Worm (Caenorhabditis elegans) whole organism, L2 larva: Measurements from ENCODE around the gene Y62F5A.9.

Experiments
- C34F6.9 ChIP-seq: fragments of 150-350 bp; optimal IDR thresholded peaks from 2 replicates; lab custom pipeline; 2014; ENCODE audit warnings: missing biosample characterization, missing genetic modification characterization
- Y55F3AM.14 ChIP-seq: fragments of 200-800 bp; sonication (Bioruptor generic); optimal IDR thresholded peaks from 2 replicates; lab custom pipeline; 2018; ENCODE audit warnings: mild to moderate bottlenecking, missing genetic modification characterization, missing compliant biosample characterization
- ZK546.5 ChIP-seq: sonication (generic microtip); optimal IDR thresholded peaks from 2 replicates; lab custom pipeline; 2017; ENCODE audit warnings: missing biosample characterization, missing genetic modification characterization
- ama-1 ChIP-seq: fragments of 150-350 bp; optimal IDR thresholded peaks from 2 replicates; lab custom pipeline; 2018; ENCODE audit warnings: inconsistent platforms
- ceh-16 ChIP-seq: fragments of 150-350 bp; optimal IDR thresholded peaks from 2 replicates; lab custom pipeline; 2014; ENCODE audit warnings: missing biosample characterization, missing genetic modification characterization
- ceh-82 ChIP-seq: fragments of 150-350 bp; optimal IDR thresholded peaks from 2 replicates; lab custom pipeline; 2014; ENCODE audit warnings: missing biosample characterization, missing genetic modification characterization
- crh-2 ChIP-seq: sonication (generic microtip); optimal IDR thresholded peaks from 2 replicates; lab custom pipeline; 2017; ENCODE audit warnings: missing biosample characterization, missing genetic modification characterization
- dmd-4 ChIP-seq: sonication (generic microtip); optimal IDR thresholded peaks from 2 replicates; lab custom pipeline; 2017; ENCODE audit warnings: missing biosample characterization, missing genetic modification characterization
- egl-27 ChIP-seq: sonication (generic microtip); optimal IDR thresholded peaks from 3 replicates; lab custom pipeline; 2017; ENCODE audit warnings: missing biosample characterization, missing genetic modification reagents, missing genetic modification characterization
- elt-1 ChIP-seq: fragments of 150-350 bp; optimal IDR thresholded peaks from 2 replicates; lab custom pipeline; 2014; ENCODE audit warnings: missing biosample characterization, missing genetic modification characterization
- elt-3 ChIP-seq: sonication (generic microtip); optimal IDR thresholded peaks from 2 replicates; lab custom pipeline; 2017; ENCODE audit warnings: missing biosample characterization, missing genetic modification characterization
- fos-1 ChIP-seq: fragments of 150-350 bp; optimal IDR thresholded peaks from 2 replicates; lab custom pipeline; 2014; ENCODE audit warnings: missing biosample characterization, missing genetic modification characterization
- lin-11 ChIP-seq: fragments of 150-350 bp; sonication (generic microtip); optimal IDR thresholded peaks from 2 replicates; lab custom pipeline; 2014; ENCODE audit warnings: missing biosample characterization, missing genetic modification characterization, inconsistent platforms, mixed read lengths
- lin-13 ChIP-seq: fragments of 150-350 bp; optimal IDR thresholded peaks from 2 replicates; lab custom pipeline; 2014; ENCODE audit warnings: missing biosample characterization, missing genetic modification reagents, missing genetic modification characterization
- mab-5 ChIP-seq: fragments of 150-350 bp; optimal IDR thresholded peaks from 2 replicates; lab custom pipeline; 2014; ENCODE audit warnings: missing biosample characterization, missing genetic modification characterization
- mdl-1 ChIP-seq, 2 experiments: fragments of 150-350 bp in 1 of 2; sonication (generic microtip) in 1 of 2; optimal IDR thresholded peaks; 2 replicates each; lab custom pipeline; 2017; ENCODE audit warnings: missing biosample characterization in 2 of 2, missing genetic modification characterization in 2 of 2
- nhr-10 ChIP-seq: sonication (generic microtip); optimal IDR thresholded peaks from 2 replicates; lab custom pipeline; 2017; ENCODE audit warnings: missing biosample characterization, missing genetic modification characterization
- nhr-12 ChIP-seq: fragments of 150-350 bp; optimal IDR thresholded peaks from 2 replicates; lab custom pipeline; 2014; ENCODE audit warnings: missing biosample characterization, missing genetic modification characterization
- nhr-129 ChIP-seq: fragments of 150-350 bp; optimal IDR thresholded peaks from 2 replicates; lab custom pipeline; 2014; ENCODE audit warnings: missing biosample characterization, missing genetic modification characterization
- nhr-21 ChIP-seq: fragments of 150-350 bp; optimal IDR thresholded peaks from 2 replicates; lab custom pipeline; 2014; ENCODE audit warnings: missing biosample characterization, missing genetic modification characterization
- nhr-237 ChIP-seq: fragments of 150-350 bp; optimal IDR thresholded peaks from 2 replicates; lab custom pipeline; 2014; ENCODE audit warnings: missing biosample characterization, missing genetic modification characterization
- nhr-25 ChIP-seq: fragments of 150-350 bp; sonication (generic microtip); optimal IDR thresholded peaks from 3 replicates; lab custom pipeline; 2014; ENCODE audit warnings: missing biosample characterization, missing genetic modification characterization
- nhr-77 ChIP-seq: fragments of 150-350 bp; optimal IDR thresholded peaks from 2 replicates; lab custom pipeline; 2014; ENCODE audit warnings: missing biosample characterization, missing genetic modification characterization
- peb-1 ChIP-seq: fragments of 150-350 bp; optimal IDR thresholded peaks from 2 replicates; lab custom pipeline; 2014; ENCODE audit warnings: missing biosample characterization, missing genetic modification characterization
- sma-3 ChIP-seq: sonication (generic microtip); optimal IDR thresholded peaks from 2 replicates; lab custom pipeline; 2016; ENCODE audit warnings: missing genetic modification reagents, missing genetic modification characterization, missing compliant biosample characterization
- sma-9 ChIP-seq, 2 experiments: fragments of 150-350 bp in 1 of 2; sonication (generic microtip) in 1 of 2; optimal IDR thresholded peaks; 2 replicates each; lab custom pipeline; 2014 to 2016; ENCODE audit warnings: missing genetic modification characterization in 2 of 2, mild to moderate bottlenecking in 1 of 2, missing biosample characterization in 1 of 2, missing compliant biosample characterization in 1 of 2, missing genetic modification reagents in 1 of 2, moderate library complexity in 1 of 2
- snpc-4 ChIP-seq: fragments of 150-350 bp; optimal IDR thresholded peaks from 2 replicates; lab custom pipeline; 2014; ENCODE audit warnings: missing biosample characterization, missing genetic modification characterization
- unc-39 ChIP-seq: fragments of 150-350 bp; optimal IDR thresholded peaks from 2 replicates; lab custom pipeline; 2014; ENCODE audit warnings: missing biosample characterization, missing genetic modification characterization
- unc-55 ChIP-seq: fragments of 150-350 bp; sonication (generic microtip); optimal IDR thresholded peaks from 3 replicates; lab custom pipeline; 2014; ENCODE audit warnings: missing biosample characterization, missing genetic modification reagents, missing genetic modification characterization
- unc-62 ChIP-seq: fragments of 150-350 bp; optimal IDR thresholded peaks from 2 replicates; lab custom pipeline; 2014; ENCODE audit warnings: missing biosample characterization, missing genetic modification reagents, missing genetic modification characterization
- zag-1 ChIP-seq: fragments of 150-350 bp; optimal IDR thresholded peaks from 2 replicates; lab custom pipeline; 2014; ENCODE audit warnings: missing biosample characterization, missing genetic modification characterization
- ztf-1 ChIP-seq: fragments of 200-800 bp; sonication (Bioruptor generic); conservative IDR thresholded peaks from 2 replicates; pipeline ENCODE4 v1.3.6; 2022; ENCODE audit warnings: missing genetic modification characterization, missing compliant biosample characterization
- ztf-11 ChIP-seq: sonication (generic microtip); optimal IDR thresholded peaks from 2 replicates; lab custom pipeline; 2017; ENCODE audit warnings: missing biosample characterization, missing genetic modification characterization

Y62F5A.9 gene

ce11 chrII:11577397-11577796 lies 38.8 kb upstream of the Y62F5A.9 start, which contains the start of gene pcs-1:
pcs-1 (minus strand) TSS chrII:11577740.
- TF ChIP-seq lin-13 (GFP tag; lab: Kevin White, UChicago) (peak; percentile 3), fos-1 (peak; percentile 67), elt-1 (tag; lab: Kevin White, UChicago) (no peak), ZK546.5 (tag; lab: Kevin White, UChicago) (no peak), nhr-12 (tag; lab: Kevin White, UChicago) (no peak), nhr-129 (tag; lab: Kevin White, UChicago) (peak; percentile 15), nhr-77 (no peak)
- TF ChIP-seq, all 48 proteins: peak for 3

- no peak for TF ChIP-seq ZK546.5 (tag; lab: Kevin White, UChicago)
- TF ChIP-seq lin-11 (tag; lab: Kevin White, UChicago) = no peak
- no peak for TF ChIP-seq mab-5
- no peak for TF ChIP-seq snpc-4 (tag; lab: Kevin White, UChicago)
- no peak for TF ChIP-seq ceh-82 (tag; lab: Kevin White, UChicago)
- TF ChIP-seq nhr-12 (tag; lab: Kevin White, UChicago) = no peak
- TF ChIP-seq unc-55 = no peak
- no peak for TF ChIP-seq mdl-1 (tag; optimal IDR thresholded peaks at IDR 0.05; lab: Kevin White, UChicago)
- TF ChIP-seq nhr-10 (tag; lab: Kevin White, UChicago) = no peak
- TF ChIP-seq ama-1 (lab: Kevin White, UChicago) = no peak
- no peak for TF ChIP-seq ztf-1 (GFP tag; lab: Robert Waterston, UW)
- TF ChIP-seq nhr-21 = no peak
- no peak for TF ChIP-seq elt-1 (tag; lab: Kevin White, UChicago)
- no peak for TF ChIP-seq nhr-25 (tag; lab: Kevin White, UChicago)
These were observed 34.3 kb upstream of the Y62F5A.9 start, which contains the start of gene F54D5.2 for ce11 chrII:11572944-11573343. F54D5.2 (plus strand) TSS chrII:11573180.

DNA sequence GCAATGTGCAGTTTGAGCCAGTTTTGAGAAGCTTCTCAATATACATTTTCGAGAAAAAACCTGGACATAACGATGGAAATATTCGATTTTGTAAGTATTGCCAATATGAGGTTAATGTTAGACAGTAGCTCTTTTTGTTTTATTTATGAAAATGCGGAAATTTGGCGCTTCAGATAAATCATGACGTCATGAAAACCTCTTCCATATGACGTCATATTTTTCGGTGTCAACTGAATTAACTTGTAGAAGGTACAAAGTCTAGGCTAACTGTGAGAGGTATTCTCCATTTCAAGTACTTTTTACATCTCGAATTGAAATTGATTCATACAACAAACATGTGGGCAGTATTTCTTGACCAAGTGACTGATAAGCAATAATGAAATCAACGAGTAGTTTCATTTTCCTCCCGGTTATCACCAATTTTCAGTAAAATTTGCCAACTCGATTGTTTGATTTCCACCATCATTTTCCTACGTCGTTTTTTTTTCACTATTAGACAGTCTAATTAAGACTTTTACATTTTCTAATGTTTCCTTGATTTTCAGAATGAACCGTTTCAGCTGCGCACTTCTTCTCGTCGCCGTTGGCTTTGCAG lies 32.7 kb upstream of the Y62F5A.9 start, which contains the start of gene F54D5.3:
F54D5.3 (plus strand) TSS at position 546 of the 595 bp plus-strand sequence.
- TF ChIP-seq egl-27 (tag; lab: Kevin White, UChicago) = no peak
- no peak for TF ChIP-seq nhr-237 (tag; lab: Kevin White, UChicago)
- TF ChIP-seq snpc-4 (tag; lab: Kevin White, UChicago) = no peak
- peak; percentile 87 for TF ChIP-seq fos-1
- TF ChIP-seq sma-9 (GFP tag; optimal IDR thresholded peaks at IDR 0.05; lab: Kevin White, UChicago) = no peak
- TF ChIP-seq sma-9 (tag; optimal IDR thresholded peaks at IDR 0.05; lab: Kevin White, UChicago) = no peak

- TF ChIP-seq ZK546.5 (tag; lab: Kevin White, UChicago) (no peak), ztf-11 (tag; lab: Kevin White, UChicago) (no peak), fos-1 (peak; percentile 82)
These were observed 30.7 kb upstream of the Y62F5A.9 start, which contains the start of the genes F54D5.23 and F54D5.4 for ce11 chrII:11569213-11569868. F54D5.23 (minus strand) TSS chrII:11569287. F54D5.4 (plus strand) TSS chrII:11569818.

- TF ChIP-seq nhr-12 (tag; lab: Kevin White, UChicago) = no peak
- TF ChIP-seq unc-39 (tag; lab: Kevin White, UChicago) = no peak
- TF ChIP-seq zag-1 = no peak
- TF ChIP-seq nhr-25 (tag; lab: Kevin White, UChicago) = no peak
- no peak for TF ChIP-seq nhr-21
- TF ChIP-seq unc-62 = no peak
- TF ChIP-seq lin-11 (tag; lab: Kevin White, UChicago) = no peak
- no peak for TF ChIP-seq sma-3 (GFP tag; lab: Kevin White, UChicago)
- TF ChIP-seq elt-3 (tag; lab: Kevin White, UChicago) = no peak
- no peak for TF ChIP-seq dmd-4 (tag; lab: Kevin White, UChicago)
- no peak for TF ChIP-seq ceh-16
- no peak for TF ChIP-seq peb-1 (tag; lab: Kevin White, UChicago)
- no peak for TF ChIP-seq C34F6.9
- TF ChIP-seq crh-2 (tag; lab: Kevin White, UChicago) = no peak
- TF ChIP-seq Y55F3AM.14 = no peak
- TF ChIP-seq ztf-1 (GFP tag; lab: Robert Waterston, UW) = no peak
These were observed 30.0 kb upstream of the Y62F5A.9 start for ce11 chrII:11568670-11569069.
